Fruit fly (Drosophila melanogaster) Kc167 (cell line): ENCODE data around the gene CG7860.

ENCODE experiments used
- h ChIP-seq: fragments of >200 bp; optimal IDR thresholded peaks from 3 replicates; lab custom pipeline; 2018; ENCODE audit warnings: missing external identifiers
- insv ChIP-seq: fragments of >200 bp; optimal IDR thresholded peaks from 3 replicates; lab custom pipeline; 2018; ENCODE audit warnings: missing external identifiers
- psq ChIP-seq: fragments of >200 bp; optimal IDR thresholded peaks from 2 replicates; lab custom pipeline; 2017; ENCODE audit warnings: missing external identifiers

DNA sequence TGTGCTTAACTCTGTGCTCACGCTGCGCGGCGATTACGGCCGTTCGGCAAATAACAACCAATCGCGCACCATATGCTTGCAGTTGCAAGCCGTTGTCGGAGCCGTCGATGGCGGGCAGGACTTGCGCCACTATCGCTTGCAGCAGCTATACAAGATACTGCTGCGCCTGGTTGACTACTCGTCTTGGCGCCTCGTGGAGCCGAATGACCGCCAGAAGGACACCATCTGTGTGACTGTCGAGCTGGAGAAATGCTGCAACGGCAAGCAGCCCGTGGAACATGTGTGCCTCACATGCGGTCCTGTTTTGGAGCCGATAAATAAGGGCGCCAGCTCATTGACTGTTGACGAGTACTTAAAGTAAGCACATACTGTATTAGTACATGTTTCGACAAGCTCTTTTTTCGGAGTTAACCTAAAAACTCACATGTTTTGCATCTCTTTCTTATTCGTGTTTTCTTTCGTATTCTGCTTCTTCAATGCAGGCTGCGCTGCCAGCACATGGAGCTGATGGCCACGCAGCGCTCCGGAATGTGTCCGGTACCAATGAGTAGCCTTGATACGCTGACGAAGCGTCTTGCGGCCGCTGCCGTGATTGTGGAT, 15.1 kb downstream of the CG7860 start:
- TF ChIP-seq h (lab: Kevin White, UChicago) (no peak), insv (lab: Kevin White, UChicago) (no peak), psq (lab: Kevin White, UChicago) (no peak)
